Fruit fly (Drosophila melanogaster): ENCODE results near the gene Pomp.

DNA sequence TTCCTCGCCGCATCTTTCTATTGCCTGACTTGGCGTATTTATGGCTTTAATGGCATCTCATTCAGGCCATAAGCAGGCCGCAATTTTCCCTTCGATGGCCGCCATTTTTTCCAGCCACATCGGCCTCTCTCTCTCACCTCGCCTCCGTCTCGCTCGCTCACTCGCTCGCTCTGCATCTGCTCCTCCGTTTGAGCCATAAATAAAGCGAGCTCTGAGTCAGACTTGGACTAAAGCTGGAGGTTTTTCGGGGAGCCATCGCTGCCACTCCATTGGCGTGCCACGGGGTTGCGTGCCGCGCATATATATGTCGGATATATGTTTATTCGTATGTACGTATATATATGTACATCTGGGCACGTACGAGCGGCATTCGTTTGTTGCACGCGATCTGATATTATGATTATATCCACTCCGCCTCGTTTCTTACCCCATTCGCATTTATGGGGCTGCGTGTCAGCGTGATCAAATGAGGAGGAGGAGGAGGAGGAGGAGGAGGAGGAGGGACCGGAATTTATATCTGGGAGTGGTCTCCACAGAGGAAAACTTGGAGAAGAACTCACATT, 10.4 kb upstream of the Pomp start:
- no peak for TF ChIP-seq ttk (optimal IDR thresholded peaks at IDR 0.05)
- no peak for TF ChIP-seq h (optimal IDR thresholded peaks at IDR 0.05)
- TF ChIP-seq Myc (optimal IDR thresholded peaks at IDR 0.05), result no peak
- no peak for TF ChIP-seq psq (optimal IDR thresholded peaks at IDR 0.05)
